Worm (Caenorhabditis elegans): ENCODE measurements around the gene sra-14.

The sra-14 gene

ce11 chrII:12918960-12919553 lies 34.0 kb downstream of the sra-14 start, which contains the start of the genes F58G1.2 and wago-4:
Gene F58G1.2 (minus strand): TSS chrII:12919010.
Gene wago-4 (plus strand): TSS chrII:12919551.
- TF ChIP-seq R02D3.7 (tag; optimal IDR thresholded peaks at IDR 0.05), result peak; percentile 60
- TF ChIP-seq daf-16 (GFP tag; optimal IDR thresholded peaks at IDR 0.05), result no peak
- no peak for TF ChIP-seq daf-16 (tag; optimal IDR thresholded peaks at IDR 0.05)
- TF ChIP-seq dve-1 (tag; optimal IDR thresholded peaks at IDR 0.05; ENCODE audit: insufficient read depth), result no peak
- TF ChIP-seq spr-3 (GFP tag; optimal IDR thresholded peaks at IDR 0.05), result no peak
- TF ChIP-seq egl-27 (tag; optimal IDR thresholded peaks at IDR 0.05), result no peak
- no peak for TF ChIP-seq daf-12 (tag; optimal IDR thresholded peaks at IDR 0.05)
- TF ChIP-seq nhr-6 (tag; optimal IDR thresholded peaks at IDR 0.05), result no peak
- no peak for TF ChIP-seq pqm-1 (tag; optimal IDR thresholded peaks at IDR 0.05)
- no peak for TF ChIP-seq ZK337.2 (GFP tag; IDR thresholded peaks at IDR 0.05)
- TF ChIP-seq ztf-7 (tag; optimal IDR thresholded peaks at IDR 0.05), result no peak
- no peak for TF ChIP-seq nhr-111 (GFP tag; optimal IDR thresholded peaks at IDR 0.05)
- TF ChIP-seq hmg-1.1 (GFP tag; IDR thresholded peaks at IDR 0.05), result no peak
- TF ChIP-seq F44E2.7 (GFP tag; IDR thresholded peaks at IDR 0.05), result no peak
- TF ChIP-seq Y48G9A.11 (GFP tag; IDR thresholded peaks at IDR 0.05), result peak; percentile 100
- TF ChIP-seq unc-130 (GFP tag; optimal IDR thresholded peaks at IDR 0.05), result peak; percentile 72
- no peak for TF ChIP-seq ctbp-1 (GFP tag; IDR thresholded peaks at IDR 0.05)
- TF ChIP-seq skn-1 (tag; optimal IDR thresholded peaks at IDR 0.05), result no peak
- no peak for TF ChIP-seq mdt-29 (GFP tag; IDR thresholded peaks at IDR 0.05)
- TF ChIP-seq madf-9 (GFP tag; conservative IDR thresholded peaks at IDR 0.05), result no peak
- TF ChIP-seq egl-43 (GFP tag; IDR thresholded peaks at IDR 0.05), result no peak
- no peak for TF ChIP-seq daf-19 (GFP tag; conservative IDR thresholded peaks at IDR 0.05)
- peak; percentile 34 for TF ChIP-seq lin-13 (GFP tag; optimal IDR thresholded peaks at IDR 0.05)
- TF ChIP-seq ceh-44 (GFP tag; IDR thresholded peaks at IDR 0.05), result no peak
- TF ChIP-seq gei-8 (GFP tag; optimal IDR thresholded peaks at IDR 0.05), result no peak
- TF ChIP-seq F37D6.2 (tag; optimal IDR thresholded peaks at IDR 0.05), result no peak
- TF ChIP-seq mes-2 (tag; optimal IDR thresholded peaks at IDR 0.05; ENCODE audit: poor library complexity, severe bottlenecking), result peak; percentile 56
- TF ChIP-seq lin-1 (GFP tag; IDR thresholded peaks at IDR 0.05), result no peak
- no peak for TF ChIP-seq mep-1 (tag; optimal IDR thresholded peaks at IDR 0.05)
- no peak for TF ChIP-seq ceh-82 (tag; optimal IDR thresholded peaks at IDR 0.05)
- TF ChIP-seq lin-38 (GFP tag; IDR thresholded peaks at IDR 0.05), result peak; percentile 51; the same call in 1 of the 2 replicates
- no peak for TF ChIP-seq ceh-28 (tag; optimal IDR thresholded peaks at IDR 0.05)
- no peak for TF ChIP-seq lin-15B (tag; optimal IDR thresholded peaks at IDR 0.05)
- no peak for TF ChIP-seq spr-1 (tag; optimal IDR thresholded peaks at IDR 0.05)
- no peak for TF ChIP-seq aha-1 (tag)
- TF ChIP-seq nhr-237 (tag; optimal IDR thresholded peaks at IDR 0.05), result no peak
- no peak for TF ChIP-seq nhr-41 (GFP tag; IDR thresholded peaks at IDR 0.05)
- no peak for TF ChIP-seq hlh-30 (tag; optimal IDR thresholded peaks at IDR 0.05; ENCODE audit: insufficient read depth)
- TF ChIP-seq jun-1 (tag; optimal IDR thresholded peaks at IDR 0.05), result no peak
- peak in 1 of 2 experiments; percentile 87 for TF ChIP-seq lsy-2 (tag; optimal IDR thresholded peaks at IDR 0.05)
- TF ChIP-seq nhr-48 (tag; optimal IDR thresholded peaks at IDR 0.05), result no peak
- TF ChIP-seq cey-2 (tag; optimal IDR thresholded peaks at IDR 0.05; ENCODE audit: borderline replicate concordance, insufficient read depth), result no peak
- no peak for TF ChIP-seq daf-8 (GFP tag; IDR thresholded peaks at IDR 0.05)
- TF ChIP-seq lim-7 (GFP tag; IDR thresholded peaks at IDR 0.05), result no peak
- TF ChIP-seq nhr-10 (tag; optimal IDR thresholded peaks at IDR 0.05), result no peak
- no peak for TF ChIP-seq saeg-2 (GFP tag; IDR thresholded peaks at IDR 0.05)
- TF ChIP-seq snpc-4 (tag; optimal IDR thresholded peaks at IDR 0.05), result no peak

Measured in whole organism, L4 larva.